Fruit fly (Drosophila melanogaster) whole organism, embryonic: Measurements from ENCODE around the gene CG11674.

Experiments used
- Awh ChIP-seq: fragments of 200-800 bp; sonication (Bioruptor generic); IDR thresholded peaks from 2 replicates; pipeline ENCODE4, ENCODE4 v1.3.6; 2022; ENCODE audit warnings: missing biosample characterization, missing genetic modification characterization
- Bgb ChIP-seq: fragments of 200-800 bp; sonication (Bioruptor generic); IDR thresholded peaks from 2 replicates; pipeline ENCODE4 v1.3.6; 2022; ENCODE audit warnings: missing biosample characterization, missing genetic modification characterization; ENCODE audit not compliant: partially characterized antibody
- C15 ChIP-seq: fragments of 200-800 bp; sonication (Bioruptor generic); IDR thresholded peaks from 3 replicates; pipeline ENCODE4 v1.3.6; 2022; ENCODE audit warnings: missing biosample characterization, missing genetic modification characterization
- CG10431 ChIP-seq: fragments of 200-800 bp; sonication (Bioruptor generic); optimal IDR thresholded peaks from 3 replicates; lab custom pipeline; 2018; ENCODE audit warnings: missing biosample characterization, mild to moderate bottlenecking, missing genetic modification characterization
- CG11398 ChIP-seq: fragments of 200-800 bp; sonication (Bioruptor generic); optimal IDR thresholded peaks from 2 replicates; lab custom pipeline; 2016; ENCODE audit warnings: missing biosample characterization, missing genetic modification characterization
- CG11456 ChIP-seq: fragments of 200-800 bp; sonication (Bioruptor generic); IDR thresholded peaks from 3 replicates; pipeline ENCODE4 v1.3.6; 2022; ENCODE audit warnings: missing biosample characterization, missing genetic modification characterization
- CG11695 ChIP-seq: fragments of 200-800 bp; sonication (Bioruptor generic); IDR thresholded peaks from 3 replicates; pipeline ENCODE4 v1.3.6; 2022; ENCODE audit warnings: missing biosample characterization, missing genetic modification characterization
- CG11723 ChIP-seq: fragments of 200-800 bp; sonication (Bioruptor generic); optimal IDR thresholded peaks from 2 replicates; lab custom pipeline; 2017; ENCODE audit warnings: missing biosample characterization, mild to moderate bottlenecking, missing genetic modification characterization
- CG12104 ChIP-seq: fragments of 200-800 bp; sonication (Bioruptor generic); optimal IDR thresholded peaks from 3 replicates; lab custom pipeline; 2016; ENCODE audit warnings: missing biosample characterization, missing genetic modification characterization
- CG12236 ChIP-seq: fragments of 200-800 bp; sonication (Bioruptor generic); optimal IDR thresholded peaks from 2 replicates; lab custom pipeline; 2016; ENCODE audit warnings: missing biosample characterization, missing genetic modification characterization
- CG12299 ChIP-seq: fragments of 200-800 bp; sonication (Bioruptor generic); optimal IDR thresholded peaks from 2 replicates; lab custom pipeline; 2018; ENCODE audit warnings: missing biosample characterization, mild to moderate bottlenecking, missing genetic modification characterization
- CG16813 ChIP-seq: fragments of 200-800 bp; sonication (Bioruptor generic); IDR thresholded peaks from 3 replicates; pipeline ENCODE4 v1.3.6; 2022; ENCODE audit warnings: missing biosample characterization, missing genetic modification characterization; ENCODE audit not compliant: partially characterized antibody
- CG16863 ChIP-seq: fragments of 200-800 bp; sonication (Bioruptor generic); optimal IDR thresholded peaks from 3 replicates; lab custom pipeline; 2016; ENCODE audit warnings: missing biosample characterization, missing genetic modification characterization
- CG17328 ChIP-seq: fragments of 200-800 bp; sonication (Bioruptor generic); IDR thresholded peaks from 2 replicates; pipeline ENCODE4 v1.3.6; 2022; ENCODE audit warnings: missing biosample characterization, missing genetic modification characterization
- CG17385 ChIP-seq: fragments of 200-800 bp; sonication (Bioruptor generic); optimal IDR thresholded peaks from 3 replicates; lab custom pipeline; 2018; ENCODE audit warnings: missing biosample characterization, mild to moderate bottlenecking, missing genetic modification characterization
- CG1792 ChIP-seq: fragments of 200-800 bp; sonication (Bioruptor generic); optimal IDR thresholded peaks from 2 replicates; lab custom pipeline; 2016; ENCODE audit warnings: missing biosample characterization, missing genetic modification characterization
- CG3065 ChIP-seq: fragments of 200-800 bp; sonication (Bioruptor generic); optimal IDR thresholded peaks from 2 replicates; lab custom pipeline; 2016; ENCODE audit warnings: missing biosample characterization, missing genetic modification characterization
- CG3407 ChIP-seq: fragments of 200-800 bp; sonication (Bioruptor generic); optimal IDR thresholded peaks from 2 replicates; lab custom pipeline; 2018; ENCODE audit warnings: missing biosample characterization, mild to moderate bottlenecking, missing genetic modification characterization
- CG4404 ChIP-seq: fragments of 200-800 bp; sonication (Bioruptor generic); IDR thresholded peaks from 2 replicates; pipeline ENCODE4 v1.3.6; 2022; ENCODE audit warnings: missing biosample characterization, missing genetic modification characterization
- CG4820 ChIP-seq: fragments of 200-800 bp; sonication (Bioruptor generic); optimal IDR thresholded peaks from 3 replicates; lab custom pipeline; 2016; ENCODE audit warnings: missing biosample characterization, missing genetic modification characterization
- CG4854 ChIP-seq: fragments of 200-800 bp; sonication (Bioruptor generic); optimal IDR thresholded peaks from 2 replicates; lab custom pipeline; 2016; ENCODE audit warnings: missing biosample characterization, missing genetic modification characterization, inconsistent platforms
- CG7963 ChIP-seq: fragments of 200-800 bp; sonication (Bioruptor generic); IDR thresholded peaks from 3 replicates; pipeline ENCODE4 v1.3.6; 2022; ENCODE audit warnings: missing biosample characterization, missing genetic modification characterization; ENCODE audit not compliant: partially characterized antibody
- CG9215 ChIP-seq: fragments of 200-800 bp; sonication (Bioruptor generic); IDR thresholded peaks from 2 replicates; pipeline ENCODE4 v1.3.6; 2022; ENCODE audit warnings: missing biosample characterization, missing genetic modification characterization
- CHES-1-like ChIP-seq: fragments of 200-800 bp; sonication (Bioruptor generic); optimal IDR thresholded peaks from 2 replicates; lab custom pipeline; 2016; ENCODE audit warnings: missing biosample characterization, missing genetic modification characterization
- E2f1 ChIP-seq: fragments of 200-800 bp; sonication (Bioruptor generic); IDR thresholded peaks from 2 replicates; pipeline ENCODE4 v1.3.6; 2022; ENCODE audit warnings: missing biosample characterization, missing genetic modification characterization
- Hmr ChIP-seq: fragments of 200-800 bp; sonication (Bioruptor generic); optimal IDR thresholded peaks from 3 replicates; lab custom pipeline; 2017; ENCODE audit warnings: mild to moderate bottlenecking, missing biosample characterization, missing genetic modification reagents, missing genetic modification characterization
- Meics ChIP-seq: fragments of 200-800 bp; sonication (Bioruptor generic); optimal IDR thresholded peaks from 2 replicates; lab custom pipeline; 2017; ENCODE audit warnings: missing biosample characterization, mild to moderate bottlenecking, missing genetic modification characterization
- Pdp1 ChIP-seq, 2 experiments: fragments of 200-800 bp; sonication (Bioruptor generic); optimal IDR thresholded peaks; 3 replicates each; lab custom pipeline; 2016; ENCODE audit warnings: missing biosample characterization in 2 of 2, missing genetic modification characterization in 2 of 2, mild to moderate bottlenecking in 1 of 2, moderate library complexity in 1 of 2
- Tbp ChIP-seq: fragments of >200 bp; optimal IDR thresholded peaks from 2 replicates; lab custom pipeline; 2018; ENCODE audit warnings: missing biosample characterization, missing genetic modification characterization
- ap ChIP-seq: fragments of 200-800 bp; sonication (Bioruptor generic); IDR thresholded peaks from 2 replicates; pipeline ENCODE4 v1.3.6; 2022; ENCODE audit warnings: missing biosample characterization, missing genetic modification characterization
- ara ChIP-seq: fragments of 200-800 bp; sonication (Bioruptor generic); IDR thresholded peaks from 2 replicates; pipeline ENCODE4 v1.3.6; 2022; ENCODE audit warnings: missing biosample characterization, missing genetic modification characterization
- ash1 ChIP-seq: fragments of 200-800 bp; sonication (Bioruptor generic); optimal IDR thresholded peaks from 2 replicates; lab custom pipeline; 2018; ENCODE audit warnings: missing biosample characterization, mild to moderate bottlenecking, missing genetic modification characterization
- ato ChIP-seq: fragments of 200-800 bp; sonication (Bioruptor generic); IDR thresholded peaks from 2 replicates; pipeline ENCODE4 v1.3.6; 2022; ENCODE audit warnings: missing biosample characterization, missing genetic modification characterization; ENCODE audit not compliant: partially characterized antibody
- chn ChIP-seq: fragments of 200-800 bp; sonication (Bioruptor generic); optimal IDR thresholded peaks from 2 replicates; lab custom pipeline; 2016; ENCODE audit warnings: missing biosample characterization, missing genetic modification characterization
- dmrt11E ChIP-seq: fragments of 200-800 bp; sonication (Bioruptor generic); optimal IDR thresholded peaks from 3 replicates; lab custom pipeline; 2018; ENCODE audit warnings: missing biosample characterization, mild to moderate bottlenecking, missing genetic modification characterization, moderate library complexity
- eve ChIP-seq, 2 experiments: fragments of >200 bp; optimal IDR thresholded peaks; 2 replicates each; lab custom pipeline; 2017; ENCODE audit warnings: missing biosample characterization in 2 of 2, missing genetic modification characterization in 2 of 2
- klu ChIP-seq: fragments of 200-800 bp; sonication (Bioruptor generic); IDR thresholded peaks from 2 replicates; pipeline ENCODE4 v1.3.6; 2022; ENCODE audit warnings: missing biosample characterization, missing genetic modification characterization
- lmd ChIP-seq: fragments of 200-800 bp; sonication (Bioruptor generic); IDR thresholded peaks from 2 replicates; pipeline ENCODE4 v1.3.6; 2022; ENCODE audit warnings: missing biosample characterization, missing genetic modification characterization
- mirr ChIP-seq: fragments of 200-800 bp; sonication (Bioruptor generic); optimal IDR thresholded peaks from 3 replicates; lab custom pipeline; 2018; ENCODE audit warnings: missing biosample characterization, mild to moderate bottlenecking, missing genetic modification characterization
- phol ChIP-seq: fragments of 200-800 bp; sonication (Bioruptor generic); optimal IDR thresholded peaks from 3 replicates; lab custom pipeline; 2018; ENCODE audit warnings: missing biosample characterization, mild to moderate bottlenecking, missing genetic modification characterization, moderate library complexity
- pzg ChIP-seq: fragments of 200-800 bp; sonication (Bioruptor generic); optimal IDR thresholded peaks from 3 replicates; lab custom pipeline; 2018; ENCODE audit warnings: missing biosample characterization, mild to moderate bottlenecking, missing genetic modification characterization, moderate library complexity
- shn ChIP-seq: fragments of 200-800 bp; sonication (Bioruptor generic); optimal IDR thresholded peaks from 3 replicates; lab custom pipeline; 2016; ENCODE audit warnings: missing biosample characterization, missing genetic modification characterization
- slbo ChIP-seq: fragments of 200-800 bp; sonication (Bioruptor generic); IDR thresholded peaks from 2 replicates; pipeline ENCODE4 v1.3.6; 2022; ENCODE audit warnings: missing biosample characterization, missing genetic modification characterization
- toy ChIP-seq: fragments of 200-800 bp; sonication (Bioruptor generic); IDR thresholded peaks from 2 replicates; pipeline ENCODE4 v1.3.6; 2022; ENCODE audit warnings: missing biosample characterization, missing genetic modification characterization
- trem ChIP-seq: fragments of 200-800 bp; optimal IDR thresholded peaks from 3 replicates; lab custom pipeline; 2019; ENCODE audit warnings: missing biosample characterization, mild to moderate bottlenecking, missing genetic modification characterization, moderate library complexity
- usp ChIP-seq: fragments of >200 bp; optimal IDR thresholded peaks from 2 replicates; lab custom pipeline; 2017; ENCODE audit warnings: missing biosample characterization, missing genetic modification characterization
- vvl ChIP-seq: fragments of 200-800 bp; sonication (Bioruptor generic); IDR thresholded peaks from 2 replicates; pipeline ENCODE4 v1.3.6; 2022; ENCODE audit warnings: missing biosample characterization, missing genetic modification characterization
- yki ChIP-seq: fragments of >200 bp; optimal IDR thresholded peaks from 3 replicates; lab custom pipeline; 2018
- zf30C ChIP-seq: fragments of 200-800 bp; sonication (Bioruptor generic); optimal IDR thresholded peaks from 3 replicates; lab custom pipeline; 2018; ENCODE audit warnings: missing biosample characterization, mild to moderate bottlenecking, missing genetic modification characterization
- zfh2 ChIP-seq: fragments of 200-800 bp; sonication (Bioruptor generic); optimal IDR thresholded peaks from 2 replicates; lab custom pipeline; 2016; ENCODE audit warnings: missing biosample characterization, missing genetic modification characterization

The CG11674 gene

dm6 chrX:14242941-14243736 lies 17.5 kb upstream of the CG11674 start, which contains the start of gene CG32599 (continued):
- TF ChIP-seq CHES-1-like (GFP tag; lab: Kevin White, UChicago): no peak
- no peak for TF ChIP-seq chn (GFP tag; lab: Kevin White, UChicago)
- TF ChIP-seq Awh (GFP tag; lab: Robert Waterston, UW): peak; percentile 39; the same call in 1 of the 2 replicates
- TF ChIP-seq Pdp1 (GFP tag; optimal IDR thresholded peaks at IDR 0.05; lab: Kevin White, UChicago): no peak
- TF ChIP-seq ash1 (GFP tag; lab: Kevin White, UChicago): no peak
- no peak for TF ChIP-seq CG4854
- TF ChIP-seq trem (tag; lab: Kevin White, UChicago): no peak
- peak; percentile 39 for TF ChIP-seq CG17385 (GFP tag; lab: Kevin White, UChicago)
- TF ChIP-seq shn (GFP tag; lab: Kevin White, UChicago): no peak
- TF ChIP-seq CG11723 (GFP tag; lab: Kevin White, UChicago): no peak
- peak; percentile 38 for TF ChIP-seq Hmr (GFP tag; lab: Kevin White, UChicago)
- no peak for TF ChIP-seq eve (GFP tag; optimal IDR thresholded peaks at IDR 0.05; lab: Kevin White, UChicago)
- no peak for TF ChIP-seq CG1792 (GFP tag; lab: Kevin White, UChicago)
- TF ChIP-seq CG3407 (GFP tag; lab: Kevin White, UChicago): no peak
- TF ChIP-seq klu: no peak
- TF ChIP-seq CG11456: no peak
- TF ChIP-seq zf30C (GFP tag; lab: Kevin White, UChicago): no peak
- 0 out of 2 replicates have a peak, but pooled peaks have one; percentile 14 for TF ChIP-seq ato
- peak; percentile 43 for TF ChIP-seq dmrt11E (tag; lab: Kevin White, UChicago)
- TF ChIP-seq usp (GFP tag; lab: Kevin White, UChicago): no peak
- no peak for TF ChIP-seq CG16863
- peak; percentile 33; the same call in 1 of the 3 replicates for TF ChIP-seq CG7963 (GFP tag; lab: Robert Waterston, UW)
- no peak for TF ChIP-seq toy (GFP tag; lab: Robert Waterston, UW)
- TF ChIP-seq Bgb: peak; percentile 63
- no peak for TF ChIP-seq yki (lab: Kevin White, UChicago)
- no peak for TF ChIP-seq C15 (GFP tag; lab: Robert Waterston, UW)
- TF ChIP-seq CG11695 (GFP tag; lab: Robert Waterston, UW): 0 out of 3 replicates have a peak, but pooled peaks have one; percentile 39
- peak; percentile 29 for TF ChIP-seq lmd (GFP tag; lab: Robert Waterston, UW)
- TF ChIP-seq zfh2 (GFP tag; lab: Kevin White, UChicago): no peak
- TF ChIP-seq slbo (GFP tag; lab: Robert Waterston, UW): peak; percentile 59
- TF ChIP-seq CG9215 (GFP tag; lab: Robert Waterston, UW): no peak
- peak; percentile 3 for TF ChIP-seq CG12104 (GFP tag; lab: Kevin White, UChicago)
- no peak for TF ChIP-seq CG10431 (GFP tag; lab: Kevin White, UChicago)
- TF ChIP-seq CG11398 (GFP tag; lab: Kevin White, UChicago): no peak
- peak; percentile 47; the same call in 1 of the 2 replicates for TF ChIP-seq CG17328 (GFP tag; lab: Robert Waterston, UW)
- peak; percentile 23 for TF ChIP-seq pzg (GFP tag; lab: Kevin White, UChicago)
- no peak for TF ChIP-seq CG12299 (tag; lab: Kevin White, UChicago)
- peak; percentile 47; the same call in 1 of the 2 replicates for TF ChIP-seq E2f1 (GFP tag; lab: Robert Waterston, UW)
- no peak for TF ChIP-seq CG3065 (GFP tag; lab: Kevin White, UChicago)
- peak; percentile 70 for TF ChIP-seq vvl
- peak; percentile 5 for TF ChIP-seq CG4820 (GFP tag; lab: Kevin White, UChicago)
- peak; percentile 20 for TF ChIP-seq Meics (GFP tag; lab: Kevin White, UChicago)
- no peak for TF ChIP-seq Tbp
- peak; percentile 57 for TF ChIP-seq phol (tag; lab: Kevin White, UChicago)
- TF ChIP-seq mirr (GFP tag; lab: Kevin White, UChicago): no peak
- TF ChIP-seq ara (GFP tag; lab: Robert Waterston, UW): peak; percentile 58; the same call in 1 of the 2 replicates
- TF ChIP-seq CG12236 (GFP tag; lab: Kevin White, UChicago): no peak
- TF ChIP-seq CG16813: peak; percentile 62
- TF ChIP-seq ap (GFP tag; lab: Robert Waterston, UW): peak; percentile 55
- TF ChIP-seq CG4404: no peak
